Worm (Caenorhabditis elegans) whole organism, L4 larva: ENCODE measurements around the gene hsp-25.

Source experiments
- aly-2 ChIP-seq: sonication (generic microtip); optimal IDR thresholded peaks from 2 replicates; lab custom pipeline; 2018; ENCODE audit warnings: missing biosample characterization, missing genetic modification characterization
- ctbp-1 ChIP-seq: fragments of 200-800 bp; sonication (Bioruptor generic); IDR thresholded peaks from 2 replicates; pipeline ENCODE4 v1.3.6; 2022; ENCODE audit warnings: missing genetic modification reagents, missing genetic modification characterization, missing compliant biosample characterization
- lin-13 ChIP-seq: fragments of 150-350 bp; optimal IDR thresholded peaks from 2 replicates; lab custom pipeline; 2014; ENCODE audit warnings: missing biosample characterization, missing genetic modification reagents, missing genetic modification characterization
- mdt-29 ChIP-seq: fragments of 200-800 bp; sonication (Bioruptor generic); IDR thresholded peaks from 2 replicates; pipeline ENCODE4 v1.3.6; 2022; ENCODE audit warnings: missing genetic modification reagents, missing genetic modification characterization, missing compliant biosample characterization
- php-3 ChIP-seq: fragments of 200-800 bp; sonication (Bioruptor generic); IDR thresholded peaks from 2 replicates; pipeline ENCODE4 v1.3.6; 2022; ENCODE audit warnings: missing genetic modification reagents, missing genetic modification characterization, missing compliant biosample characterization
- pqm-1 ChIP-seq: sonication (generic microtip); optimal IDR thresholded peaks from 2 replicates; lab custom pipeline; 2017; ENCODE audit warnings: missing biosample characterization, missing genetic modification characterization
- zag-1 ChIP-seq: fragments of 150-350 bp; optimal IDR thresholded peaks from 2 replicates; lab custom pipeline; 2014; ENCODE audit warnings: missing biosample characterization, missing genetic modification characterization

ce11 chrX:5987910-5988309, 51.5 kb downstream of the hsp-25 start:
- TF ChIP-seq aly-2 (tag; lab: Kevin White, UChicago): no peak
- TF ChIP-seq pqm-1 (tag; lab: Kevin White, UChicago): no peak
- TF ChIP-seq php-3 (GFP tag; lab: Robert Waterston, UW): no peak
- no peak for TF ChIP-seq lin-13 (GFP tag; lab: Kevin White, UChicago)
- no peak for TF ChIP-seq zag-1 (tag; lab: Kevin White, UChicago)
- no peak for TF ChIP-seq ctbp-1 (GFP tag; lab: Robert Waterston, UW)
- TF ChIP-seq mdt-29 (GFP tag; lab: Robert Waterston, UW): no peak
